Worm (Caenorhabditis elegans): ENCODE data around the gene srh-179.

ce11 chrV:18506772-18507171 lies 30.6 kb downstream of the srh-179 start:
- TF ChIP-seq ceh-83 (GFP tag; optimal IDR thresholded peaks at IDR 0.05) (no peak), ztf-11 (tag; optimal IDR thresholded peaks at IDR 0.05) (no peak), unc-62 (GFP tag; optimal IDR thresholded peaks at IDR 0.05) (no peak)

All from whole organism, mixed stage, embryonic.